Fruit fly (Drosophila melanogaster) whole organism, embryonic: ENCODE measurements around the gene kis.

Experiments used
- CG10267 ChIP-seq: fragments of 200-800 bp; sonication (Bioruptor generic); optimal IDR thresholded peaks from 2 replicates; lab custom pipeline; 2018; ENCODE audit warnings: missing biosample characterization, mild to moderate bottlenecking, missing genetic modification characterization, moderate library complexity
- CG11560 ChIP-seq: fragments of 200-800 bp; sonication (Bioruptor generic); IDR thresholded peaks from 3 replicates; pipeline ENCODE4 v1.3.6; 2022; ENCODE audit warnings: missing biosample characterization, missing genetic modification characterization
- CG12104 ChIP-seq: fragments of 200-800 bp; sonication (Bioruptor generic); optimal IDR thresholded peaks from 3 replicates; lab custom pipeline; 2016; ENCODE audit warnings: missing biosample characterization, missing genetic modification characterization
- CG14014 ChIP-seq: fragments of 200-800 bp; sonication (Bioruptor generic); IDR thresholded peaks from 2 replicates; pipeline ENCODE4 v1.3.6; 2022; ENCODE audit warnings: missing biosample characterization, missing genetic modification characterization
- CG15696 ChIP-seq: fragments of 200-800 bp; sonication (Bioruptor generic); optimal IDR thresholded peaks from 2 replicates; lab custom pipeline; 2019; ENCODE audit warnings: missing biosample characterization, mild to moderate bottlenecking, missing genetic modification characterization, moderate library complexity
- CG1603 ChIP-seq: fragments of 200-800 bp; sonication (Bioruptor generic); optimal IDR thresholded peaks from 2 replicates; lab custom pipeline; 2019; ENCODE audit warnings: missing biosample characterization, mild to moderate bottlenecking, missing genetic modification characterization, moderate library complexity
- CG1832 ChIP-seq: fragments of 200-800 bp; sonication (Bioruptor generic); optimal IDR thresholded peaks from 2 replicates; lab custom pipeline; 2017; ENCODE audit warnings: missing biosample characterization, mild to moderate bottlenecking, missing genetic modification characterization, inconsistent platforms
- CG2712 ChIP-seq: fragments of 200-800 bp; optimal IDR thresholded peaks from 3 replicates; lab custom pipeline; 2019; ENCODE audit warnings: missing biosample characterization, mild to moderate bottlenecking, missing genetic modification characterization, moderate library complexity
- CG2875 ChIP-seq: fragments of 200-800 bp; sonication (Bioruptor generic); optimal IDR thresholded peaks from 2 replicates; lab custom pipeline; 2017; ENCODE audit warnings: missing biosample characterization, mild to moderate bottlenecking, missing genetic modification characterization, missing genetic modification reagents
- CG30403 ChIP-seq: fragments of 200-800 bp; sonication (Bioruptor generic); optimal IDR thresholded peaks from 3 replicates; lab custom pipeline; 2016; ENCODE audit warnings: missing biosample characterization, missing genetic modification characterization
- CG32767 ChIP-seq: fragments of 200-800 bp; sonication (Bioruptor generic); IDR thresholded peaks from 2 replicates; pipeline ENCODE4 v1.3.6; 2022; ENCODE audit warnings: missing biosample characterization, missing genetic modification characterization
- CG34376 ChIP-seq: fragments of 200-800 bp; sonication (Bioruptor generic); optimal IDR thresholded peaks from 2 replicates; lab custom pipeline; 2018; ENCODE audit warnings: missing biosample characterization, mild to moderate bottlenecking, missing genetic modification characterization
- CG5245 ChIP-seq: fragments of 200-800 bp; sonication (Bioruptor generic); optimal IDR thresholded peaks from 3 replicates; lab custom pipeline; 2016; ENCODE audit warnings: missing biosample characterization, missing genetic modification characterization
- CG5953 ChIP-seq: fragments of 200-800 bp; sonication (Bioruptor generic); IDR thresholded peaks from 2 replicates; pipeline ENCODE4 v1.3.6; 2022; ENCODE audit warnings: missing biosample characterization, missing genetic modification characterization
- CG6683 ChIP-seq: fragments of 200-800 bp; sonication (Bioruptor generic); optimal IDR thresholded peaks from 2 replicates; lab custom pipeline; 2017; ENCODE audit warnings: missing biosample characterization, mild to moderate bottlenecking, missing genetic modification characterization, missing genetic modification reagents
- CG6854 ChIP-seq: fragments of 200-800 bp; sonication (Bioruptor generic); optimal IDR thresholded peaks from 3 replicates; lab custom pipeline; 2017; ENCODE audit warnings: missing biosample characterization, mild to moderate bottlenecking, missing genetic modification characterization
- CG7357 ChIP-seq: fragments of 200-800 bp; sonication (Bioruptor generic); IDR thresholded peaks from 3 replicates; pipeline ENCODE4 v1.3.6; 2022; ENCODE audit warnings: missing biosample characterization, missing genetic modification characterization
- CG9215 ChIP-seq: fragments of 200-800 bp; sonication (Bioruptor generic); IDR thresholded peaks from 2 replicates; pipeline ENCODE4 v1.3.6; 2022; ENCODE audit warnings: missing biosample characterization, missing genetic modification characterization
- CG9437 ChIP-seq: fragments of 200-800 bp; sonication (Bioruptor generic); optimal IDR thresholded peaks from 2 replicates; lab custom pipeline; 2018; ENCODE audit warnings: missing biosample characterization, mild to moderate bottlenecking, missing genetic modification characterization
- CHES-1-like ChIP-seq: fragments of 200-800 bp; sonication (Bioruptor generic); optimal IDR thresholded peaks from 2 replicates; lab custom pipeline; 2016; ENCODE audit warnings: missing biosample characterization, missing genetic modification characterization
- Dbx ChIP-seq: fragments of 200-800 bp; sonication (Bioruptor generic); IDR thresholded peaks from 3 replicates; pipeline ENCODE4 v1.3.6; 2022; ENCODE audit warnings: missing biosample characterization, missing genetic modification characterization
- Fer1 ChIP-seq: fragments of 200-800 bp; sonication (Bioruptor generic); optimal IDR thresholded peaks from 2 replicates; lab custom pipeline; 2017; ENCODE audit warnings: missing biosample characterization, mild to moderate bottlenecking, missing genetic modification characterization
- Gug ChIP-seq: fragments of 200-800 bp; sonication (Bioruptor generic); IDR thresholded peaks from 4 replicates; pipeline ENCODE4 v1.3.6; 2022; ENCODE audit warnings: missing biosample characterization, missing genetic modification characterization
- HLH54F ChIP-seq: fragments of 200-800 bp; sonication (Bioruptor generic); optimal IDR thresholded peaks from 3 replicates; lab custom pipeline; 2016; ENCODE audit warnings: missing biosample characterization, missing genetic modification characterization
- Hr39 ChIP-seq: fragments of >200 bp; optimal IDR thresholded peaks from 2 replicates; lab custom pipeline; 2017
- Jarid2 ChIP-seq: fragments of 200-800 bp; sonication (Bioruptor generic); optimal IDR thresholded peaks from 3 replicates; lab custom pipeline; 2017; ENCODE audit warnings: mild to moderate bottlenecking, missing biosample characterization, missing genetic modification reagents, missing genetic modification characterization
- Myb ChIP-seq: fragments of 200-800 bp; sonication (Bioruptor generic); optimal IDR thresholded peaks from 2 replicates; lab custom pipeline; 2016; ENCODE audit warnings: missing biosample characterization, missing genetic modification characterization
- Neu2 ChIP-seq: fragments of 200-800 bp; sonication (Bioruptor generic); optimal IDR thresholded peaks from 3 replicates; lab custom pipeline; 2016; ENCODE audit warnings: missing biosample characterization, missing genetic modification characterization, borderline replicate concordance
- Opbp ChIP-seq: fragments of 200-800 bp; sonication (Bioruptor generic); IDR thresholded peaks from 3 replicates; pipeline ENCODE4 v1.3.6; 2022; ENCODE audit warnings: missing biosample characterization, missing genetic modification characterization; ENCODE audit not compliant: partially characterized antibody
- Rx ChIP-seq: fragments of 200-800 bp; sonication (Bioruptor generic); IDR thresholded peaks from 2 replicates; pipeline ENCODE4 v1.3.6; 2022; ENCODE audit warnings: missing biosample characterization, missing genetic modification characterization
- Sox102F ChIP-seq: fragments of 200-800 bp; sonication (Bioruptor generic); optimal IDR thresholded peaks from 2 replicates; lab custom pipeline; 2018; ENCODE audit warnings: missing biosample characterization, mild to moderate bottlenecking, missing genetic modification characterization, moderate library complexity
- aop ChIP-seq: fragments of 200-800 bp; sonication (Bioruptor generic); IDR thresholded peaks from 2 replicates; pipeline ENCODE4 v1.3.6; 2022; ENCODE audit warnings: missing biosample characterization, missing genetic modification characterization
- ara ChIP-seq: fragments of 200-800 bp; sonication (Bioruptor generic); IDR thresholded peaks from 2 replicates; pipeline ENCODE4 v1.3.6; 2022; ENCODE audit warnings: missing biosample characterization, missing genetic modification characterization
- bigmax ChIP-seq: fragments of 200-800 bp; sonication (Bioruptor generic); optimal IDR thresholded peaks from 2 replicates; lab custom pipeline; 2018; ENCODE audit warnings: missing biosample characterization, mild to moderate bottlenecking, missing genetic modification characterization
- cg ChIP-seq: fragments of 200-800 bp; sonication (Bioruptor generic); optimal IDR thresholded peaks from 3 replicates; lab custom pipeline; 2019; ENCODE audit warnings: missing biosample characterization, mild to moderate bottlenecking, missing genetic modification characterization, moderate library complexity
- croc ChIP-seq: fragments of 200-800 bp; sonication (Bioruptor generic); conservative IDR thresholded peaks from 3 replicates; pipeline ENCODE4 v1.3.6; 2022; ENCODE audit warnings: missing biosample characterization, missing genetic modification characterization
- dati ChIP-seq: fragments of 200-800 bp; sonication (Bioruptor generic); IDR thresholded peaks from 2 replicates; pipeline ENCODE4 v1.3.6; 2022; ENCODE audit warnings: missing biosample characterization, missing genetic modification characterization
- dmrt11E ChIP-seq: fragments of 200-800 bp; sonication (Bioruptor generic); optimal IDR thresholded peaks from 3 replicates; lab custom pipeline; 2018; ENCODE audit warnings: missing biosample characterization, mild to moderate bottlenecking, missing genetic modification characterization, moderate library complexity
- emc ChIP-seq: fragments of 200-800 bp; sonication (Bioruptor generic); optimal IDR thresholded peaks from 2 replicates; lab custom pipeline; 2016; ENCODE audit warnings: missing biosample characterization, missing genetic modification characterization
- exex ChIP-seq: fragments of 200-800 bp; sonication (Bioruptor generic); optimal IDR thresholded peaks from 4 replicates; lab custom pipeline; 2018; ENCODE audit warnings: missing biosample characterization, mild to moderate bottlenecking, missing genetic modification characterization, moderate library complexity
- ftz-f1 ChIP-seq: fragments of 200-800 bp; sonication (Bioruptor generic); optimal IDR thresholded peaks from 2 replicates; lab custom pipeline; 2016; ENCODE audit warnings: missing biosample characterization, missing genetic modification characterization
- fu2 ChIP-seq: fragments of 200-800 bp; sonication (Bioruptor generic); optimal IDR thresholded peaks from 2 replicates; lab custom pipeline; 2016; ENCODE audit warnings: missing biosample characterization, missing genetic modification characterization
- gsb ChIP-seq: fragments of 200-800 bp; sonication (Bioruptor generic); IDR thresholded peaks from 2 replicates; pipeline ENCODE4 v1.3.6; 2022; ENCODE audit warnings: missing biosample characterization, missing genetic modification characterization
- luna ChIP-seq: fragments of 200-800 bp; sonication (Bioruptor generic); optimal IDR thresholded peaks from 2 replicates; lab custom pipeline; 2016; ENCODE audit warnings: missing biosample characterization, missing genetic modification characterization
- maf-S ChIP-seq: fragments of 200-800 bp; sonication (Bioruptor generic); optimal IDR thresholded peaks from 2 replicates; lab custom pipeline; 2016; ENCODE audit warnings: missing biosample characterization, missing genetic modification characterization
- nau ChIP-seq: fragments of 200-800 bp; sonication (Bioruptor generic); optimal IDR thresholded peaks from 3 replicates; lab custom pipeline; 2017; ENCODE audit warnings: missing biosample characterization, mild to moderate bottlenecking, missing genetic modification characterization, missing genetic modification reagents
- oc ChIP-seq: fragments of 200-800 bp; sonication (Bioruptor generic); optimal IDR thresholded peaks from 2 replicates; lab custom pipeline; 2018; ENCODE audit warnings: missing biosample characterization, mild to moderate bottlenecking, missing genetic modification characterization, moderate library complexity
- onecut ChIP-seq: fragments of 200-800 bp; sonication (Bioruptor generic); IDR thresholded peaks from 2 replicates; pipeline ENCODE4 v1.3.6; 2022; ENCODE audit warnings: missing biosample characterization, missing genetic modification characterization
- tap ChIP-seq: fragments of 200-800 bp; optimal IDR thresholded peaks from 3 replicates; lab custom pipeline; 2019; ENCODE audit warnings: missing biosample characterization, mild to moderate bottlenecking, missing genetic modification characterization, moderate library complexity
- ttk ChIP-seq: fragments of 200-800 bp; sonication (Bioruptor generic); IDR thresholded peaks from 2 replicates; pipeline ENCODE4 v2.1.2; 2022; ENCODE audit warnings: missing biosample characterization, missing genetic modification characterization
- yki ChIP-seq: fragments of >200 bp; optimal IDR thresholded peaks from 3 replicates; lab custom pipeline; 2018

kis gene

DNA sequence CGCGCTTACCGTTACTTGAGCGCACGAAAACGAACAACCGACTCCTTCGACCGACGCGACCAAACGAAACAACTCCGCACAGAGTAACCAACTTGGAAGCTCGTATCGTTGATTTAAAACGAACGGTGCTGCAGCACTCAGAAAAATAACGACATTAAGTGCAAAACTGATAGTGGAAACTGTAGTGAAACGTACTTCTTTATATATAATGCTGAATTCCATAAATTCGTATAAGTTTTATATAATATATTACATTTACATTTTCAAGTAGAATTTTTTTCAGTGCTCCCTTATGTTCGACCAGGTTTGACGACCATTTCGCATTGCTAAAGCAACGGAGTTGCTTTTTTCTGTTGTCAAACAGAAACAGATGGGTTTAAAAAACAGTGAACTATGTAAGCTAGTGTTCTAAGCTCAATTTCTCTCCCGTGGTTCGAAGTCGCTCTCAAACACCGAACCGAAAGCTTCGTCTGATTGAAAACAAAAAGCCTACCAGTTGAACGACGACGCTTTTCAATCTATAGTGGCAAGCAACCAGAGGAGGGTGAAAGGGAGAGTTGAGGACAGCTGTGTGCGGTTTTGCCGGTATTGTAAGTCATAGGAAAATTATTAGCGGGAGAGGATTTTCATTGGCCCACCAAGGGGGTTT is 16.9 kb upstream of the kis start, which contains the start of gene CG17075 (continued):
- TF ChIP-seq oc (tag; lab: Kevin White, UChicago) (peak; percentile 91), dmrt11E (tag; lab: Kevin White, UChicago) (peak; percentile 35), CG9215 (GFP tag; lab: Robert Waterston, UW) (peak; percentile 91), nau (GFP tag; lab: Kevin White, UChicago) (no peak), yki (no peak), Dbx (GFP tag; lab: Robert Waterston, UW) (peak; percentile 97), ttk (peak; percentile 94), maf-S (peak; percentile 62), CG12104 (GFP tag; lab: Kevin White, UChicago) (peak; percentile 92), Fer1 (GFP tag; lab: Kevin White, UChicago) (peak; percentile 97), tap (tag; lab: Kevin White, UChicago) (peak; percentile 89), croc (peak; percentile 79), Hr39 (lab: Kevin White, UChicago) (no peak), Neu2 (GFP tag; lab: Kevin White, UChicago) (no peak), aop (peak; percentile 83; the same call in 1 of the 2 replicates), CG32767 (peak; percentile 91), CHES-1-like (GFP tag; lab: Kevin White, UChicago) (peak; percentile 68), luna (GFP tag; lab: Kevin White, UChicago) (no peak), CG2712 (tag; lab: Kevin White, UChicago) (peak; percentile 92), HLH54F (GFP tag; lab: Kevin White, UChicago) (peak; percentile 77), bigmax (GFP tag; lab: Kevin White, UChicago) (peak; percentile 6), CG1603 (peak; percentile 83), ara (peak; percentile 88), CG6683 (GFP tag; lab: Kevin White, UChicago) (peak; percentile 95), CG30403 (GFP tag; lab: Kevin White, UChicago) (peak; percentile 96), onecut (peak; percentile 86), gsb (GFP tag; lab: Robert Waterston, UW) (peak; percentile 92), CG14014 (GFP tag; lab: Robert Waterston, UW) (peak; percentile 97), exex (tag; lab: Kevin White, UChicago) (peak; percentile 79), Myb (peak; percentile 50), CG2875 (GFP tag; lab: Kevin White, UChicago) (peak; percentile 87), Gug (GFP tag; lab: Robert Waterston, UW) (peak; percentile 91), CG6854 (peak; percentile 92), Opbp (GFP tag; lab: Robert Waterston, UW) (no peak), Rx (GFP tag; lab: Robert Waterston, UW) (peak; percentile 87), emc (peak; percentile 62), ftz-f1 (peak; percentile 41), Sox102F (GFP tag; lab: Kevin White, UChicago) (peak; percentile 97), CG1832 (GFP tag; lab: Kevin White, UChicago) (no peak), CG9437 (GFP tag; lab: Kevin White, UChicago) (peak; percentile 87), cg (GFP tag; lab: Kevin White, UChicago) (no peak), CG11560 (tag; lab: Robert Waterston, UW) (peak; percentile 84), CG5245 (GFP tag; lab: Kevin White, UChicago) (peak; percentile 92), CG15696 (tag; lab: Kevin White, UChicago) (peak; percentile 55), fu2 (GFP tag; lab: Kevin White, UChicago) (peak; percentile 51), CG7357 (GFP tag; lab: Robert Waterston, UW) (peak; percentile 88), dati (GFP tag; lab: Robert Waterston, UW) (peak; percentile 80; the same call in 1 of the 2 replicates), CG5953 (GFP tag; lab: Robert Waterston, UW) (peak; percentile 91), CG34376 (GFP tag; lab: Kevin White, UChicago) (peak; percentile 80), Jarid2 (GFP tag; lab: Kevin White, UChicago) (peak; percentile 78), CG10267 (tag; lab: Kevin White, UChicago) (peak; percentile 85)
